Fruit fly (Drosophila melanogaster) whole organism, embryonic: ENCODE data around the gene scpr-A.
A peak's percentile ranks its signal among the peaks of the same experiment; 100 is the strongest.

Source experiments
- Adf1 ChIP-seq: fragments of 200-800 bp; sonication (Bioruptor generic); IDR thresholded peaks from 2 replicates; pipeline ENCODE4 v1.3.6; 2022; ENCODE audit warnings: missing biosample characterization, missing genetic modification characterization
- Atf6 ChIP-seq: fragments of 200-800 bp; sonication (Bioruptor generic); IDR thresholded peaks from 2 replicates; pipeline ENCODE4 v1.3.6; 2022; ENCODE audit warnings: missing biosample characterization, missing genetic modification characterization
- CG11398 ChIP-seq: fragments of 200-800 bp; sonication (Bioruptor generic); optimal IDR thresholded peaks from 2 replicates; lab custom pipeline; 2016; ENCODE audit warnings: missing biosample characterization, missing genetic modification characterization
- CG12071 ChIP-seq: fragments of 200-800 bp; sonication (Bioruptor generic); optimal IDR thresholded peaks from 3 replicates; lab custom pipeline; 2018; ENCODE audit warnings: missing biosample characterization, mild to moderate bottlenecking, missing genetic modification characterization
- CG12219 ChIP-seq: fragments of 200-800 bp; sonication (Bioruptor generic); optimal IDR thresholded peaks from 3 replicates; lab custom pipeline; 2018; ENCODE audit warnings: missing biosample characterization, mild to moderate bottlenecking, missing genetic modification characterization
- CG12299 ChIP-seq: fragments of 200-800 bp; sonication (Bioruptor generic); optimal IDR thresholded peaks from 2 replicates; lab custom pipeline; 2018; ENCODE audit warnings: missing biosample characterization, mild to moderate bottlenecking, missing genetic modification characterization
- CG12769 ChIP-seq: fragments of 200-800 bp; sonication (Bioruptor generic); optimal IDR thresholded peaks from 2 replicates; lab custom pipeline; 2019; ENCODE audit warnings: missing biosample characterization, mild to moderate bottlenecking, missing genetic modification characterization, moderate library complexity
- CG13123 ChIP-seq: fragments of 200-800 bp; sonication (Bioruptor generic); optimal IDR thresholded peaks from 2 replicates; lab custom pipeline; 2016; ENCODE audit warnings: missing biosample characterization, missing genetic modification characterization
- CG14441 ChIP-seq: fragments of 200-800 bp; sonication (Bioruptor generic); IDR thresholded peaks from 2 replicates; pipeline ENCODE4 v1.3.6; 2022; ENCODE audit warnings: missing biosample characterization, missing genetic modification characterization
- CG17186 ChIP-seq: fragments of 200-800 bp; sonication (Bioruptor generic); optimal IDR thresholded peaks from 3 replicates; lab custom pipeline; 2017; ENCODE audit warnings: missing biosample characterization, missing genetic modification reagents, missing genetic modification characterization
- CG17385 ChIP-seq: fragments of 200-800 bp; sonication (Bioruptor generic); optimal IDR thresholded peaks from 3 replicates; lab custom pipeline; 2018; ENCODE audit warnings: missing biosample characterization, mild to moderate bottlenecking, missing genetic modification characterization
- CG31224 ChIP-seq: fragments of 200-800 bp; sonication (Bioruptor generic); IDR thresholded peaks from 2 replicates; pipeline ENCODE4 v1.3.6; 2022; ENCODE audit warnings: missing biosample characterization, missing genetic modification characterization
- CG32772 ChIP-seq: fragments of 200-800 bp; sonication (Bioruptor generic); IDR thresholded peaks from 2 replicates; pipeline ENCODE4 v1.3.6; 2022; ENCODE audit warnings: missing biosample characterization, missing genetic modification characterization
- CG34376 ChIP-seq: fragments of 200-800 bp; sonication (Bioruptor generic); optimal IDR thresholded peaks from 2 replicates; lab custom pipeline; 2018; ENCODE audit warnings: missing biosample characterization, mild to moderate bottlenecking, missing genetic modification characterization
- CG4360 ChIP-seq: fragments of 200-800 bp; sonication (Bioruptor generic); IDR thresholded peaks from 2 replicates; pipeline ENCODE4 v1.3.6; 2022; ENCODE audit warnings: missing biosample characterization, missing genetic modification characterization
- CG4424 ChIP-seq: fragments of 200-800 bp; sonication (Bioruptor generic); optimal IDR thresholded peaks from 3 replicates; lab custom pipeline; 2016; ENCODE audit warnings: missing biosample characterization, missing genetic modification characterization
- CG4617 ChIP-seq: fragments of 200-800 bp; sonication (Bioruptor generic); optimal IDR thresholded peaks from 3 replicates; lab custom pipeline; 2016; ENCODE audit warnings: missing biosample characterization, missing genetic modification characterization, borderline replicate concordance
- CG7357 ChIP-seq: fragments of 200-800 bp; sonication (Bioruptor generic); IDR thresholded peaks from 3 replicates; pipeline ENCODE4 v1.3.6; 2022; ENCODE audit warnings: missing biosample characterization, missing genetic modification characterization
- CG8944 ChIP-seq: fragments of 200-800 bp; sonication (Bioruptor generic); optimal IDR thresholded peaks from 3 replicates; lab custom pipeline; 2016; ENCODE audit warnings: missing biosample characterization, missing genetic modification characterization
- CG9727 ChIP-seq: fragments of 200-800 bp; sonication (Bioruptor generic); optimal IDR thresholded peaks from 3 replicates; lab custom pipeline; 2017; ENCODE audit warnings: missing biosample characterization, mild to moderate bottlenecking, missing genetic modification characterization
- CHES-1-like ChIP-seq: fragments of 200-800 bp; sonication (Bioruptor generic); optimal IDR thresholded peaks from 2 replicates; lab custom pipeline; 2016; ENCODE audit warnings: missing biosample characterization, missing genetic modification characterization
- D19B ChIP-seq: fragments of 200-800 bp; sonication (Bioruptor generic); optimal IDR thresholded peaks from 2 replicates; lab custom pipeline; 2017; ENCODE audit warnings: missing biosample characterization, mild to moderate bottlenecking, missing genetic modification characterization
- Doc2 ChIP-seq: fragments of 200-800 bp; sonication (Bioruptor generic); IDR thresholded peaks from 2 replicates; pipeline ENCODE4 v1.3.6; 2022; ENCODE audit warnings: missing biosample characterization, missing genetic modification characterization
- Ets65A ChIP-seq: fragments of 200-800 bp; sonication (Bioruptor generic); peaks from one replicate; lab custom pipeline; 2016; ENCODE audit warnings: missing biosample characterization, missing genetic modification characterization
- Fer1 ChIP-seq: fragments of 200-800 bp; sonication (Bioruptor generic); optimal IDR thresholded peaks from 2 replicates; lab custom pipeline; 2017; ENCODE audit warnings: missing biosample characterization, mild to moderate bottlenecking, missing genetic modification characterization
- Gsc ChIP-seq: fragments of 200-800 bp; sonication (Bioruptor generic); IDR thresholded peaks from 2 replicates; pipeline ENCODE4 v1.3.6; 2022; ENCODE audit warnings: missing biosample characterization, missing genetic modification characterization
- Myb ChIP-seq: fragments of 200-800 bp; sonication (Bioruptor generic); optimal IDR thresholded peaks from 2 replicates; lab custom pipeline; 2016; ENCODE audit warnings: missing biosample characterization, missing genetic modification characterization
- Nf-YC ChIP-seq: fragments of 200-800 bp; optimal IDR thresholded peaks from 3 replicates; lab custom pipeline; 2019; ENCODE audit warnings: missing biosample characterization, mild to moderate bottlenecking, missing genetic modification characterization, moderate library complexity
- Ravus ChIP-seq: fragments of 200-800 bp; sonication (Bioruptor generic); IDR thresholded peaks from 2 replicates; pipeline ENCODE4 v1.3.6; 2022; ENCODE audit warnings: missing biosample characterization, missing genetic modification characterization
- Rfx ChIP-seq: fragments of 200-800 bp; sonication (Bioruptor generic); IDR thresholded peaks from 2 replicates; pipeline ENCODE4 v1.3.6; 2022; ENCODE audit warnings: missing biosample characterization, missing genetic modification characterization
- Sin3A ChIP-seq: fragments of >200 bp; optimal IDR thresholded peaks from 2 replicates; lab custom pipeline; 2018
- Sry-β ChIP-seq: fragments of 200-800 bp; sonication (Bioruptor generic); optimal IDR thresholded peaks from 2 replicates; lab custom pipeline; 2018; ENCODE audit warnings: missing biosample characterization, mild to moderate bottlenecking, missing genetic modification characterization, moderate library complexity
- TFAM ChIP-seq: fragments of 200-800 bp; sonication (Bioruptor generic); optimal IDR thresholded peaks from 2 replicates; lab custom pipeline; 2017; ENCODE audit warnings: missing biosample characterization, missing genetic modification characterization, inconsistent platforms
- ac ChIP-seq: fragments of 200-800 bp; sonication (Bioruptor generic); optimal IDR thresholded peaks from 3 replicates; lab custom pipeline; 2017; ENCODE audit warnings: missing biosample characterization, mild to moderate bottlenecking, missing genetic modification characterization
- aop ChIP-seq: fragments of 200-800 bp; sonication (Bioruptor generic); IDR thresholded peaks from 2 replicates; pipeline ENCODE4 v1.3.6; 2022; ENCODE audit warnings: missing biosample characterization, missing genetic modification characterization
- bbx ChIP-seq: fragments of 200-800 bp; sonication (Bioruptor generic); IDR thresholded peaks from 2 replicates; pipeline ENCODE4 v1.3.6; 2022; ENCODE audit warnings: missing biosample characterization, missing genetic modification characterization; ENCODE audit not compliant: partially characterized antibody
- br ChIP-seq: fragments of >200 bp; optimal IDR thresholded peaks from 2 replicates; lab custom pipeline; 2017
- cwo ChIP-seq: fragments of 200-800 bp; sonication (Bioruptor generic); optimal IDR thresholded peaks from 3 replicates; lab custom pipeline; 2017; ENCODE audit warnings: missing biosample characterization, missing genetic modification characterization, mild to moderate bottlenecking, moderate library complexity, missing genetic modification reagents
- dimm ChIP-seq: fragments of 200-800 bp; sonication (Bioruptor generic); IDR thresholded peaks from 2 replicates; pipeline ENCODE4 v1.3.6; 2022; ENCODE audit warnings: missing biosample characterization, missing genetic modification characterization
- exex ChIP-seq: fragments of 200-800 bp; sonication (Bioruptor generic); optimal IDR thresholded peaks from 4 replicates; lab custom pipeline; 2018; ENCODE audit warnings: missing biosample characterization, mild to moderate bottlenecking, missing genetic modification characterization, moderate library complexity
- ftz-f1 ChIP-seq: fragments of 200-800 bp; sonication (Bioruptor generic); optimal IDR thresholded peaks from 2 replicates; lab custom pipeline; 2016; ENCODE audit warnings: missing biosample characterization, missing genetic modification characterization
- gsb-n ChIP-seq: fragments of 200-800 bp; sonication (Bioruptor generic); optimal IDR thresholded peaks from 3 replicates; lab custom pipeline; 2018; ENCODE audit warnings: missing biosample characterization, mild to moderate bottlenecking, missing genetic modification characterization
- h ChIP-seq: fragments of >200 bp; optimal IDR thresholded peaks from 2 replicates; lab custom pipeline; 2017
- lmd ChIP-seq: fragments of 200-800 bp; sonication (Bioruptor generic); IDR thresholded peaks from 2 replicates; pipeline ENCODE4 v1.3.6; 2022; ENCODE audit warnings: missing biosample characterization, missing genetic modification characterization
- nom ChIP-seq: fragments of 200-800 bp; sonication (Bioruptor generic); optimal IDR thresholded peaks from 2 replicates; lab custom pipeline; 2017; ENCODE audit warnings: missing biosample characterization, missing genetic modification characterization, mild to moderate bottlenecking, moderate library complexity, missing genetic modification reagents
- pho ChIP-seq: fragments of 200-800 bp; sonication (Bioruptor generic); optimal IDR thresholded peaks from 2 replicates; lab custom pipeline; 2016; ENCODE audit warnings: missing biosample characterization, missing genetic modification characterization
- phol ChIP-seq: fragments of 200-800 bp; sonication (Bioruptor generic); optimal IDR thresholded peaks from 3 replicates; lab custom pipeline; 2018; ENCODE audit warnings: missing biosample characterization, mild to moderate bottlenecking, missing genetic modification characterization, moderate library complexity
- pnt ChIP-seq: fragments of 200-800 bp; sonication (Bioruptor generic); optimal IDR thresholded peaks from 3 replicates; lab custom pipeline; 2016; ENCODE audit warnings: missing biosample characterization, missing genetic modification characterization
- run ChIP-seq: fragments of 200-800 bp; sonication (Bioruptor generic); optimal IDR thresholded peaks from 3 replicates; lab custom pipeline; 2018; ENCODE audit warnings: missing biosample characterization, mild to moderate bottlenecking, missing genetic modification characterization
- salm ChIP-seq: fragments of 200-800 bp; sonication (Bioruptor generic); optimal IDR thresholded peaks from 2 replicates; lab custom pipeline; 2018; ENCODE audit warnings: missing biosample characterization, mild to moderate bottlenecking, missing genetic modification characterization
- slou ChIP-seq: fragments of 200-800 bp; sonication (Bioruptor generic); optimal IDR thresholded peaks from 3 replicates; lab custom pipeline; 2016; ENCODE audit warnings: missing biosample characterization, missing genetic modification characterization
- vfl ChIP-seq: fragments of 200-800 bp; sonication (Bioruptor generic); optimal IDR thresholded peaks from 2 replicates; lab custom pipeline; 2016; ENCODE audit warnings: missing biosample characterization, missing genetic modification characterization

The scpr-A gene

DNA sequence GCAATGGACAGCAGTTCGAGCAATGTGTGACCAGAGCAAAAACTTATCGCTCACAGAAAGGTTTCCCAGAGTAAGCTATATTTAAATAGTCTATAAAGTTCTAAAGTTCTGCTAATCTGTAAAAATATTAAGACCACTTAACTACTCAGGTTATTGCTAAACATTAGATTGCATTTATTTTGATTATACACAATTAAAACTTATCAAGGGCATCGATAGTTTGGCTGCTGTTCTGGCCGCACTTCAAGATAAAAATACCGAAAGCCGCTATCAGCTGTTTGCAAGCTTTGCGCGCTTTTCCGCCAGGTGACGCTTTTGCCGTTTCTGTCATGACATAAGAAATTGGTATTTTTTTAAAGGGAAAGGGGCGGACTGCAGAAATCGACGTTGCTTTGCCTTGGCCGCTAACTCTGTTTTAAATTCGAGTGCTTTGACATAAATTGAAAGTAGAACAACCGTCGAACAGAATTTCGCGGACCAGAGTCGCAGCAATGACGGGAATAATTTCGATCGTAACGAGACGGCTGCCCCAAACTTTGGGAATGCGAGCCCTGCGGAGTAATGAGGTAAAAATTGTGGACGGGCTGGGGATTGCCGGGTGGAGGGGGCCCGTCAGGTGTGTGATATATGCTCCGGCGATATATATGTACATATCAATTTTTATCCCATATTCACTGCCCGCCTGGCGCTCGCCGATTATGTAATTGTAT, 3.1 kb downstream of the scpr-A start, which contains the start of the genes CG17734 and CG5214 (continued):
- TF ChIP-seq Fer1 (GFP tag; lab: Kevin White, UChicago) (no peak), D19B (GFP tag; lab: Kevin White, UChicago) (no peak), Ets65A (GFP tag; lab: Kevin White, UChicago) (peak; percentile 79), Nf-YC (tag; lab: Kevin White, UChicago) (peak; percentile 42), exex (peak; percentile 35), vfl (GFP tag; lab: Kevin White, UChicago) (no peak), Sin3A (peak; percentile 85), CG4424 (GFP tag; lab: Kevin White, UChicago) (peak; percentile 27), ftz-f1 (peak; percentile 98), CG31224 (no peak), CG12219 (no peak), Adf1 (GFP tag; lab: Robert Waterston, UW) (peak; percentile 33; the same call in 1 of the 2 replicates), CG12071 (no peak), CG14441 (GFP tag; lab: Robert Waterston, UW) (no peak), CG9727 (GFP tag; lab: Kevin White, UChicago) (no peak), CG17385 (no peak), CG4360 (GFP tag; lab: Robert Waterston, UW) (no peak), Rfx (GFP tag; lab: Robert Waterston, UW) (no peak), Atf6 (GFP tag; lab: Robert Waterston, UW) (no peak; the same call in 1 of the 2 replicates), br (lab: Kevin White, UChicago) (no peak), CG7357 (GFP tag; lab: Robert Waterston, UW) (no peak), CHES-1-like (GFP tag; lab: Kevin White, UChicago) (peak; percentile 52), TFAM (no peak), CG12769 (tag; lab: Kevin White, UChicago) (no peak), Myb (GFP tag; lab: Kevin White, UChicago) (peak; percentile 54), dimm (GFP tag; lab: Robert Waterston, UW) (no peak), nom (no peak), CG34376 (peak; percentile 32), run (tag; lab: Kevin White, UChicago) (no peak), phol (tag; lab: Kevin White, UChicago) (no peak), bbx (GFP tag; lab: Robert Waterston, UW) (peak; percentile 61), aop (GFP tag; lab: Robert Waterston, UW) (no peak), CG12299 (tag; lab: Kevin White, UChicago) (no peak), salm (no peak), cwo (GFP tag; lab: Kevin White, UChicago) (no peak), Gsc (GFP tag; lab: Robert Waterston, UW) (no peak), h (no peak), CG17186 (GFP tag; lab: Kevin White, UChicago) (no peak), Sry-β (no peak), CG32772 (no peak), CG8944 (GFP tag; lab: Kevin White, UChicago) (no peak), Doc2 (no peak), slou (GFP tag; lab: Kevin White, UChicago) (peak; percentile 6), CG11398 (GFP tag; lab: Kevin White, UChicago) (no peak), ac (GFP tag; lab: Kevin White, UChicago) (no peak), CG13123 (peak; percentile 13), pnt (GFP tag; lab: Kevin White, UChicago) (no peak), pho (GFP tag; lab: Kevin White, UChicago) (peak; percentile 29), CG4617 (peak; percentile 49), lmd (no peak), Ravus (no peak), gsb-n (no peak)
